Worm (Caenorhabditis elegans): ENCODE data around the gene F28G4.4.

- TF ChIP-seq elt-1 (tag; optimal IDR thresholded peaks at IDR 0.05) (no peak), ZK546.5 (tag; optimal IDR thresholded peaks at IDR 0.05) (no peak), nhr-77 (tag; optimal IDR thresholded peaks at IDR 0.05) (no peak), nhr-76 (tag; optimal IDR thresholded peaks at IDR 0.05) (no peak), jun-1 (tag; optimal IDR thresholded peaks at IDR 0.05) (no peak), daf-12 (tag; optimal IDR thresholded peaks at IDR 0.05) (no peak), mdl-1 (tag; optimal IDR thresholded peaks at IDR 0.05) (no peak), nhr-237 (tag; optimal IDR thresholded peaks at IDR 0.05) (no peak), fos-1 (tag; optimal IDR thresholded peaks at IDR 0.05) (no peak), unc-39 (tag; optimal IDR thresholded peaks at IDR 0.05) (no peak), lin-39 (tag; optimal IDR thresholded peaks at IDR 0.05) (no peak)
Measured at ce11 chrV:16308343-16308742, 22.6 kb upstream of the F28G4.4 start.
